Worm (Caenorhabditis elegans) whole organism, L4/young adult: ENCODE data around the gene F13H10.3.

Source experiments
- W03F9.2 ChIP-seq: fragments of 150-350 bp; optimal IDR thresholded peaks from 2 replicates; lab custom pipeline; 2014; ENCODE audit warnings: missing biosample characterization, missing genetic modification characterization
- dao-5 ChIP-seq: sonication (generic microtip); optimal IDR thresholded peaks from 2 replicates; lab custom pipeline; 2016; ENCODE audit warnings: missing genotype, missing genetic modification characterization, moderate library complexity, missing compliant biosample characterization
- him-1 ChIP-seq: sonication (generic microtip); optimal IDR thresholded peaks from 2 replicates; lab custom pipeline; 2016; ENCODE audit warnings: missing genotype, missing genetic modification reagents, missing genetic modification characterization, missing compliant biosample characterization

ce11 chrIV:10981761-10982160 lies 34.0 kb downstream of the F13H10.3 start, which contains the start of gene Y43E12A.2:
- no peak for TF ChIP-seq him-1 (tag; lab: Kevin White, UChicago)
- no peak for TF ChIP-seq dao-5
- no peak for TF ChIP-seq W03F9.2 (tag; lab: Kevin White, UChicago)
